Fruit fly (Drosophila melanogaster): ENCODE data around the gene GAA1.

GAA1 gene

DNA sequence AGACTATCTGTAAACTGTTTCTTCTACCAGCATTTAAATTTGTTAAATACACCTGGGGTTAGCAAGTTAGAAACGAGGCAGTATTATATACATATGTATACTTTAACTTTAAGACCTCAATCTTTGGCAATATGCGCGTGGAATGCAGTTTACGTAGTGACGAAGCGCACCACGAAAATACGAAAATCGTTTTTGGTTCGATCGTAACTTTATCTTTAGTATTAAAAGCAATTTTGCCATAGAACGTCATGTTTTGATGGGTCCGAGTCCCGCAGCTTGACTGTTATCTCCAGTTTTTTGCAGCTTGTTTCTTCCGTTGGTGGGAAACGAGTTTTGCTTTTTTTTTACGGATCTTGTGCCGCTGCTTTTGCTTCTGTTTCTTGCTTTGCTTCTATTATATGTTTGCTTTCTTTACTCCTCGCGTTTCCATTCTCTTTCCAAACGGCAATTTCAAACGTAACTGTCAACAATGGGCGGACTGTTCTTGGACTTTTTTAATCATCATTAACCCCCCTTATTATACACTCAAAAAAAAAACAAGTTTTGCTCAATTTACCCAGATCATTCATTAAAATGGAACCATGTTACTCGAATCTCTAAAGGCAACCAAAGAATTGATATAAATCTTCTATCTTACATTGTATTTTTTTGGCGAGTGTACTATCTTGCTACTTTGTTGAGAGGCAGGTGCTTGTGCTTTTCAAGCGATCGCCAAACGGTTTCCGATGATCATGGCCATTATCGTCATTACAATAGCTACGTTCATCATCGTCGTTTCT, 18.7 kb upstream of the GAA1 start (continued):
- TF ChIP-seq peb (GFP tag; IDR thresholded peaks at IDR 0.05) (no peak), CG15601 (tag; optimal IDR thresholded peaks at IDR 0.05) (no peak), gro (GFP tag; optimal IDR thresholded peaks at IDR 0.05) (peak; percentile 61), cato (GFP tag; optimal IDR thresholded peaks at IDR 0.05; ENCODE audit: borderline replicate concordance) (no peak), Dip3 (GFP tag; optimal IDR thresholded peaks at IDR 0.05) (peak; percentile 75), MBD-R2 (GFP tag; IDR thresholded peaks at IDR 0.05) (no peak; the same call in 1 of the 2 replicates), Dad (GFP tag; optimal IDR thresholded peaks at IDR 0.05) (no peak), CG6813 (GFP tag; optimal IDR thresholded peaks at IDR 0.05) (peak; percentile 35), Asciz (GFP tag; optimal IDR thresholded peaks at IDR 0.05) (no peak), CG4282 (GFP tag; optimal IDR thresholded peaks at IDR 0.05) (no peak), CG15696 (tag; optimal IDR thresholded peaks at IDR 0.05) (no peak), CG13287 (GFP tag; IDR thresholded peaks at IDR 0.05; ENCODE audit: partially characterized antibody) (no peak), ewg (GFP tag; optimal IDR thresholded peaks at IDR 0.05) (no peak), scrt (GFP tag; optimal IDR thresholded peaks at IDR 0.05) (no peak), CG13296 (GFP tag; optimal IDR thresholded peaks at IDR 0.05) (no peak), CG16815 (GFP tag; optimal IDR thresholded peaks at IDR 0.05) (no peak), CG10209 (GFP tag; optimal IDR thresholded peaks at IDR 0.05) (no peak), CG34224 (GFP tag; IDR thresholded peaks at IDR 0.05; ENCODE audit: partially characterized antibody) (no peak), sens-2 (GFP tag; IDR thresholded peaks at IDR 0.05) (no peak), Poxn (GFP tag; IDR thresholded peaks at IDR 0.05) (0 out of 2 replicates have a peak, but pooled peaks have one; percentile 46), CG15514 (GFP tag; optimal IDR thresholded peaks at IDR 0.05) (peak; percentile 50), BtbVII (GFP tag; optimal IDR thresholded peaks at IDR 0.05) (no peak), D19A (tag; optimal IDR thresholded peaks at IDR 0.05) (no peak), Abd-B (GFP tag; optimal IDR thresholded peaks at IDR 0.05) (no peak), CG4730 (GFP tag; IDR thresholded peaks at IDR 0.05) (no peak), CG10462 (GFP tag; optimal IDR thresholded peaks at IDR 0.05) (no peak), prd (optimal IDR thresholded peaks at IDR 0.05) (no peak), prd (GFP tag; IDR thresholded peaks at IDR 0.05) (peak; percentile 49; the same call in 2 of the 3 replicates), CG15011 (GFP tag; optimal IDR thresholded peaks at IDR 0.05) (no peak), trh (GFP tag; optimal IDR thresholded peaks at IDR 0.05) (no peak), CG6765 (GFP tag; optimal IDR thresholded peaks at IDR 0.05) (no peak), CG11093 (GFP tag; IDR thresholded peaks at IDR 0.05) (no peak), CG3838 (GFP tag; optimal IDR thresholded peaks at IDR 0.05) (no peak), CG32767 (GFP tag; IDR thresholded peaks at IDR 0.05) (no peak), lola (GFP tag; optimal IDR thresholded peaks at IDR 0.05) (no peak), CG10147 (GFP tag; optimal IDR thresholded peaks at IDR 0.05) (no peak), her (GFP tag; optimal IDR thresholded peaks at IDR 0.05) (peak; percentile 38), Fer2 (tag; optimal IDR thresholded peaks at IDR 0.05) (no peak), Six4 (GFP tag; optimal IDR thresholded peaks at IDR 0.05) (no peak), ttk (GFP tag; IDR thresholded peaks at IDR 0.05) (0 out of 2 replicates have a peak, but pooled peaks have one; percentile 29), tll (GFP tag; optimal IDR thresholded peaks at IDR 0.05) (no peak), CG31388 (GFP tag; optimal IDR thresholded peaks at IDR 0.05) (no peak), ato (GFP tag; IDR thresholded peaks at IDR 0.05; ENCODE audit: partially characterized antibody) (no peak), CG1832 (GFP tag; optimal IDR thresholded peaks at IDR 0.05) (no peak), wdn (GFP tag; IDR thresholded peaks at IDR 0.05) (peak; percentile 40; the same call in 1 of the 2 replicates), Ets97D (GFP tag; optimal IDR thresholded peaks at IDR 0.05) (no peak), yki (optimal IDR thresholded peaks at IDR 0.05) (no peak), CG12391 (tag; optimal IDR thresholded peaks at IDR 0.05) (peak; percentile 43), vvl (GFP tag; IDR thresholded peaks at IDR 0.05) (peak; percentile 66; the same call in 1 of the 2 replicates)

Data from whole organism, embryonic.